Worm (Caenorhabditis elegans) whole organism, young adult: Measurements from ENCODE around the gene lido-11.

ENCODE experiments used
- ama-1 ChIP-seq, 3 experiments: fragments of 150-350 bp in 1 of 3; sonication (generic microtip) in 2 of 3; optimal IDR thresholded peaks; 2 replicates each; lab custom pipeline; 2014 to 2018; ENCODE audit warnings: missing biosample characterization in 2 of 3, missing genetic modification characterization in 2 of 3, missing genetic modification reagents in 2 of 3
- hlh-12 ChIP-seq: sonication (generic microtip); optimal IDR thresholded peaks from 2 replicates; lab custom pipeline; 2016; ENCODE audit warnings: missing genetic modification characterization, missing compliant biosample characterization
- lsy-27 ChIP-seq: sonication (generic microtip); optimal IDR thresholded peaks from 2 replicates; lab custom pipeline; 2017; ENCODE audit warnings: missing genetic modification characterization, mild to moderate bottlenecking, missing compliant biosample characterization, antibody characterized with exemption, missing genotype, borderline replicate concordance; ENCODE audit not compliant: insufficient read depth
- madf-10 ChIP-seq: sonication (generic microtip); optimal IDR thresholded peaks from 2 replicates; lab custom pipeline; 2016; ENCODE audit warnings: mild to moderate bottlenecking, missing genetic modification characterization, missing compliant biosample characterization
- nfya-1 ChIP-seq: sonication (generic microtip); optimal IDR thresholded peaks from 2 replicates; lab custom pipeline; 2017; ENCODE audit warnings: antibody characterized with exemption, missing compliant biosample characterization, missing genetic modification characterization, borderline replicate concordance; ENCODE audit not compliant: insufficient read depth
- unc-62 ChIP-seq: fragments of 150-350 bp; optimal IDR thresholded peaks from 2 replicates; lab custom pipeline; 2014; ENCODE audit warnings: missing biosample characterization, missing genetic modification reagents, missing genetic modification characterization

ce11 chrII:2992300-2992699, 11.5 kb upstream of the lido-11 start:
- TF ChIP-seq madf-10 (tag; lab: Kevin White, UChicago) (no peak), nfya-1 (tag; lab: Kevin White, UChicago) (no peak), lsy-27 (tag; lab: Kevin White, UChicago) (no peak), hlh-12 (tag; lab: Kevin White, UChicago) (no peak), unc-62 (no peak), ama-1 (optimal IDR thresholded peaks at IDR 0.05; lab: Kevin White, UChicago) (no peak), ama-1 (GFP tag; optimal IDR thresholded peaks at IDR 0.05; lab: Kevin White, UChicago) (no peak)
